Worm (Caenorhabditis elegans) whole organism, L1 larva: ENCODE data around the gene E02C12.10.

ENCODE experiments used
- aly-2 ChIP-seq: fragments of 150-350 bp; optimal IDR thresholded peaks from 2 replicates; lab custom pipeline; 2014; ENCODE audit warnings: missing biosample characterization, missing genetic modification characterization
- dsc-1 ChIP-seq: sonication (generic microtip); optimal IDR thresholded peaks from 2 replicates; lab custom pipeline; 2016; ENCODE audit warnings: mild to moderate bottlenecking, missing genetic modification characterization, missing compliant biosample characterization
- fos-1 ChIP-seq: fragments of 150-350 bp; optimal IDR thresholded peaks from 2 replicates; lab custom pipeline; 2014; ENCODE audit warnings: missing biosample characterization, missing genetic modification characterization
- lin-35 ChIP-seq, 2 experiments: fragments of 150-350 bp; optimal IDR thresholded peaks; 2 replicates each; lab custom pipeline; 2014; ENCODE audit warnings: missing biosample characterization in 2 of 2, missing genetic modification characterization in 2 of 2, missing genetic modification reagents in 2 of 2
- mdl-1 ChIP-seq, 2 experiments: fragments of 150-350 bp; optimal IDR thresholded peaks; 2 replicates each; lab custom pipeline; 2014 to 2017; ENCODE audit warnings: missing biosample characterization in 2 of 2, missing genetic modification characterization in 2 of 2, inconsistent platforms in 1 of 2
- nhr-76 ChIP-seq: sonication (generic microtip); optimal IDR thresholded peaks from 2 replicates; lab custom pipeline; 2017; ENCODE audit warnings: missing biosample characterization, missing genetic modification characterization
- snpc-4 ChIP-seq: fragments of 150-350 bp; optimal IDR thresholded peaks from 2 replicates; lab custom pipeline; 2014; ENCODE audit warnings: missing biosample characterization, missing genetic modification characterization
- snu-23 ChIP-seq: sonication (generic microtip); optimal IDR thresholded peaks from 2 replicates; lab custom pipeline; 2016; ENCODE audit warnings: missing genetic modification characterization, missing compliant biosample characterization
- zag-1 ChIP-seq: fragments of 150-350 bp; optimal IDR thresholded peaks from 2 replicates; lab custom pipeline; 2014; ENCODE audit warnings: missing biosample characterization, missing genetic modification characterization
- ztf-4 ChIP-seq: fragments of 150-350 bp; optimal IDR thresholded peaks from 2 replicates; lab custom pipeline; 2014; ENCODE audit warnings: missing biosample characterization, missing genetic modification characterization

DNA sequence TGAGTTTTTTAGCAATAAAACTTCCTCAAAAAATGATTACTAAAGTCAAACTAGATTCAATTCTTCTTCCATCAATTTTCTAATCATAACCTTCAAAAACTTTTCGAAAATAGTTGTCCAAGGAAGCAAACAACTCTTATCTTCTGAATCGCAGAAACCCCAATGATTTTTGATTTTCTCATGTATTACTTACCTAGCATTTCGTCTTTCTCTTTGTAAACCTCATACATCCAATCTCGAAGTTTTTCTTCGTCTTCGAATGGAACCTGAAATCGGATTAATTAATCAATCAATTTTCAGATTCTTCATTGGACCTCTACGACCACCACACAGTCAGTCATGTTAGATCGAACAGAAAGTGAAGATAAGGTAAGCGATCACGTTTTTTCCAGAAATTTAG lies 49.5 kb downstream of the E02C12.10 start, which contains the start of gene K07B1.4:
- no peak for TF ChIP-seq fos-1 (tag; lab: Kevin White, UChicago)
- no peak for TF ChIP-seq aly-2 (tag; lab: Kevin White, UChicago)
- TF ChIP-seq nhr-76 (tag; lab: Kevin White, UChicago), result no peak
- no peak for TF ChIP-seq lin-35 (GFP tag; optimal IDR thresholded peaks at IDR 0.05; lab: Kevin White, UChicago)
- no peak for TF ChIP-seq mdl-1 (tag; optimal IDR thresholded peaks at IDR 0.05; lab: Kevin White, UChicago)
- TF ChIP-seq ztf-4 (tag; lab: Kevin White, UChicago), result no peak
- TF ChIP-seq snu-23 (GFP tag; lab: Kevin White, UChicago), result no peak
- TF ChIP-seq zag-1 (tag; lab: Kevin White, UChicago), result no peak
- no peak for TF ChIP-seq snpc-4 (tag; lab: Kevin White, UChicago)
- TF ChIP-seq dsc-1 (tag; lab: Kevin White, UChicago), result no peak
